Fruit fly (Drosophila melanogaster): Measurements from ENCODE around the gene CG33341.

The CG33341 gene

dm6 chr3R:24368064-24368463, at the start of gene CG33341, which contains the start of gene CG42812:
TSS of gene CG33341 (plus strand) at chr3R:24368358.
TSS of gene CG42812 (minus strand) at chr3R:24368164.
- TF ChIP-seq CG8478 (optimal IDR thresholded peaks at IDR 0.05), result no peak
- no peak for TF ChIP-seq CTCF (optimal IDR thresholded peaks at IDR 0.05)

dm6 chr3R:24319083-24319381, 49.1 kb upstream of the CG33341 start:
- no peak for TF ChIP-seq CTCF (optimal IDR thresholded peaks at IDR 0.05)
- no peak for TF ChIP-seq CG8478 (optimal IDR thresholded peaks at IDR 0.05)

dm6 chr3R:24319632-24320341, 48.4 kb upstream of the CG33341 start:
- TF ChIP-seq CTCF (optimal IDR thresholded peaks at IDR 0.05), result no peak
- no peak for TF ChIP-seq CG8478 (optimal IDR thresholded peaks at IDR 0.05)

dm6 chr3R:24320342-24320711, 47.8 kb upstream of the CG33341 start:
- TF ChIP-seq CTCF (optimal IDR thresholded peaks at IDR 0.05) (no peak), CG8478 (optimal IDR thresholded peaks at IDR 0.05) (no peak)

dm6 chr3R:24333182-24333808, 34.9 kb upstream of the CG33341 start, which contains the start of the genes Rrp5 and Dis3:
TSS of gene Rrp5 (minus strand) at chr3R:24333316.
TSS of gene Dis3 (plus strand) at chr3R:24333433.
- TF ChIP-seq CTCF (optimal IDR thresholded peaks at IDR 0.05) (peak; percentile 57 to 66), CG8478 (optimal IDR thresholded peaks at IDR 0.05) (no peak)

- TF ChIP-seq CG8478 (optimal IDR thresholded peaks at IDR 0.05) (no peak), CTCF (optimal IDR thresholded peaks at IDR 0.05) (no peak)
Measured at dm6 chr3R:24336622-24337021, 31.5 kb upstream of the CG33341 start, which contains the start of gene CG6432. TSS of gene CG6432 (plus strand) at chr3R:24336922.

- no peak for TF ChIP-seq CTCF (optimal IDR thresholded peaks at IDR 0.05)
- TF ChIP-seq CG8478 (optimal IDR thresholded peaks at IDR 0.05), result no peak
Measured at dm6 chr3R:24341251-24341650, 26.9 kb upstream of the CG33341 start, which contains the start of gene Ms. TSS of gene Ms (plus strand) at chr3R:24341551.

- TF ChIP-seq CTCF (optimal IDR thresholded peaks at IDR 0.05), result no peak
- TF ChIP-seq CG8478 (optimal IDR thresholded peaks at IDR 0.05), result no peak
Measured at dm6 chr3R:24348420-24349190, 19.6 kb upstream of the CG33341 start, which contains the start of the genes CG5746 and CG6454. TSS of gene CG5746 (minus strand) at chr3R:24348791. TSS of gene CG6454 (plus strand) at chr3R:24349182.

- TF ChIP-seq CG8478 (optimal IDR thresholded peaks at IDR 0.05) (no peak), CTCF (optimal IDR thresholded peaks at IDR 0.05) (no peak)
Measured at dm6 chr3R:24353448-24353847, 14.7 kb upstream of the CG33341 start.

- TF ChIP-seq CG8478 (optimal IDR thresholded peaks at IDR 0.05) (no peak), CTCF (optimal IDR thresholded peaks at IDR 0.05) (no peak)
Measured at dm6 chr3R:24357698-24358097, 10.5 kb upstream of the CG33341 start, which contains the start of gene Golgin84. TSS of gene Golgin84 (minus strand) at chr3R:24357938.

dm6 chr3R:24359957-24360356, 8.2 kb upstream of the CG33341 start, which contains the start of gene CG18528:
TSS of gene CG18528 (minus strand) at chr3R:24360144.
- TF ChIP-seq CTCF (optimal IDR thresholded peaks at IDR 0.05) (peak; percentile 16 to 64), CG8478 (optimal IDR thresholded peaks at IDR 0.05) (no peak)

- TF ChIP-seq CG8478 (optimal IDR thresholded peaks at IDR 0.05), result no peak
- no peak for TF ChIP-seq CTCF (optimal IDR thresholded peaks at IDR 0.05)
Measured at dm6 chr3R:24361583-24361982, 6.6 kb upstream of the CG33341 start, which contains the start of the genes CG5762 and CG33339. TSS of gene CG5762 (minus strand) at chr3R:24361683. TSS of gene CG33339 (plus strand) at chr3R:24361847.

dm6 chr3R:24362838-24363237, 5.3 kb upstream of the CG33341 start, which contains the start of gene CG33340:
TSS of gene CG33340 (plus strand) at chr3R:24363138.
- TF ChIP-seq CTCF (optimal IDR thresholded peaks at IDR 0.05), result no peak

dm6 chr3R:24364880-24365604, 3.1 kb upstream of the CG33341 start, which contains the start of the genes CG17784 and CG13613:
TSS of gene CG17784 (minus strand) at chr3R:24364980.
TSS of gene CG13613 (plus strand) at chr3R:24365554.
- no peak for TF ChIP-seq CTCF (optimal IDR thresholded peaks at IDR 0.05)
- no peak for TF ChIP-seq CG8478 (optimal IDR thresholded peaks at IDR 0.05)

All from S2 (cell line).